Worm (Caenorhabditis elegans) whole organism, L4/young adult: ENCODE results near the gene C23G10.7.
A peak's percentile ranks its signal among the peaks of the same experiment; 100 is the strongest.

Experiments used
- W03F9.2 ChIP-seq: fragments of 150-350 bp; optimal IDR thresholded peaks from 2 replicates; lab custom pipeline; 2014; ENCODE audit warnings: missing biosample characterization, missing genetic modification characterization
- dao-5 ChIP-seq: sonication (generic microtip); optimal IDR thresholded peaks from 2 replicates; lab custom pipeline; 2016; ENCODE audit warnings: missing genotype, missing genetic modification characterization, moderate library complexity, missing compliant biosample characterization
- him-1 ChIP-seq: sonication (generic microtip); optimal IDR thresholded peaks from 2 replicates; lab custom pipeline; 2016; ENCODE audit warnings: missing genotype, missing genetic modification reagents, missing genetic modification characterization, missing compliant biosample characterization

The C23G10.7 gene

DNA sequence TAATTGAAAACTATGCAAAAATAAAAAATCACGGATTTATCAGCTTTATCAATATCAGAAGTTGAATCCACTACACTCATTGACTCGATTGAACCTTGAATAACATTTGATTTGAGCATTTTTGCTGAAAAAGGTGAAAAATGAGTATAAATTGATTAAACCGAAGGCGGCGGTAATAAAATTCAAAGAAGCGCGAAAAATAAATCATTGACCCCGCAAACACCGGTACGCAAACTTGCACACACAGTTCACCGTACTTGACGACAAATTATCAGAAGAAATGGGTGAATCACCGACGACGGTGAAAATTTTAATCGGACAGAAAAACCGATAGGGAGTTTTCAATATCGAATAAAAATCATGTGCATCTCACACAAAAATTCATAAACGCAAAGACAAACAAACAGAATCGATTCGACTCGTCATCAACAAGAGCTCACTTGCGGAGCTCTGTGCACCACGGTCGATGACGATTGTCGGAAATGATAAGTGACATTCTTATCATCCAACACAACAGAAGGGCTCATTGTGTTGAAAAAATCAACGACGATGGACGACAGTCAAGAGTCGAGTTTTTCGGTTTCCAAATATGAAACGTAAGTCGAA, 48.6 kb downstream of the C23G10.7 start, which contains the start of the genes wht-7 and Y42G9A.1:
Gene wht-7, minus strand, starts transcription at position 131 of the 606 bp plus-strand sequence.
Gene Y42G9A.1, plus strand, starts transcription at position 495 of the 606 bp plus-strand sequence.
- no peak for TF ChIP-seq him-1 (tag; lab: Kevin White, UChicago)
- TF ChIP-seq dao-5 (tag; lab: Kevin White, UChicago): no peak
- TF ChIP-seq W03F9.2 (tag; lab: Kevin White, UChicago): peak; percentile 27

- no peak for TF ChIP-seq dao-5 (tag; lab: Kevin White, UChicago)
- TF ChIP-seq him-1 (tag; lab: Kevin White, UChicago): no peak
- TF ChIP-seq W03F9.2 (tag; lab: Kevin White, UChicago): no peak
Measured at ce11 chrIII:6148684-6149083, 49.5 kb downstream of the C23G10.7 start.

ce11 chrIII:6147903-6148302, 50.3 kb downstream of the C23G10.7 start, which contains the start of gene Y42G9A.2:
TSS of gene Y42G9A.2 (plus strand) at chrIII:6148186.
- TF ChIP-seq W03F9.2 (tag; lab: Kevin White, UChicago) (no peak), dao-5 (tag; lab: Kevin White, UChicago) (no peak), him-1 (tag; lab: Kevin White, UChicago) (no peak)

- TF ChIP-seq him-1 (tag; lab: Kevin White, UChicago) (no peak), W03F9.2 (tag; lab: Kevin White, UChicago) (no peak), dao-5 (tag; lab: Kevin White, UChicago) (no peak)
Measured at ce11 chrIII:6146797-6147196, 51.4 kb downstream of the C23G10.7 start.
